Fruit fly (Drosophila melanogaster) whole organism: Measurements from ENCODE around the gene CG4239.

Source experiments
- CG8478 ChIP-seq: fragments of >200 bp; optimal IDR thresholded peaks from 2 replicates; lab custom pipeline; 2018; ENCODE audit warnings: inconsistent platforms
- Dll ChIP-seq: fragments of >200 bp; optimal IDR thresholded peaks from 2 replicates; lab custom pipeline; 2017
- EcR ChIP-seq, 2 experiments: fragments of >200 bp; optimal IDR thresholded peaks; 2 replicates each; lab custom pipeline; 2017; ENCODE audit warnings: missing biosample characterization in 2 of 2, missing genetic modification characterization in 2 of 2, missing genetic modification reagents in 2 of 2
- psq ChIP-seq: fragments of >200 bp; optimal IDR thresholded peaks from 2 replicates; lab custom pipeline; 2017

- no peak for TF ChIP-seq EcR (GFP tag; optimal IDR thresholded peaks at IDR 0.05; lab: Kevin White, UChicago)
- TF ChIP-seq Dll (lab: Kevin White, UChicago), result no peak
- no peak for TF ChIP-seq psq (lab: Kevin White, UChicago)
- TF ChIP-seq CG8478 (lab: Kevin White, UChicago), result no peak
These were observed at the start of gene CG4239, which contains the start of gene CG9992 for dm6 chrX:16384843-16385726.
